Fruit fly (Drosophila melanogaster): Measurements from ENCODE around the gene VhaAC39-2.
A peak's percentile ranks its signal among the peaks of the same experiment; 100 is the strongest.

The VhaAC39-2 gene

DNA sequence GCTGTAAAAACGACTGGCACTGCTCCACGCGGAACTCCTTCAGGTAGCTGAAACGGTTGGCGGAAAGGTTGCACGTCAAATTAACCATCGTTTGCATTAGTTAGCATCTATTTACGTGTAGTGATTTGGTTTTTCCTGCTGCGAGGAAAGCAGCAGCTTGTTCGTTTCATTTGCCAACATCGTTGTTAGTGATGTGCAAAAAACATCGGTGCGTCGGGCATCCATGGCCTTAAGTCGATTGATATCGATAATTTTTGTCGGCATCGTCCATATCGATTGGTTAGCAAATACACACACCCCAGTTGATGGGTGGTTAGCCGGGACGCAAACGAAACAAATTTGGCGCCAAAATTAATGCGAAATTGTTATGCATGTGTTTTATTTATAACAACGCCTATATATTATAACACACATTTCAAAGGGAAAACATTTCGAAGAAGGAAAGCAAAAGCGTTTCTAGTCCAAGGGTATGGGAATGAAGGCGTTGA, 1.4 kb downstream of the VhaAC39-2 start, which contains the start of gene unk (continued):
- TF ChIP-seq nerfin-2 (GFP tag; IDR thresholded peaks at IDR 0.05; ENCODE audit: partially characterized antibody) (peak; percentile 93), Trl (optimal IDR thresholded peaks at IDR 0.05) (no peak), Trl (GFP tag; optimal IDR thresholded peaks at IDR 0.05) (no peak), CG8478 (optimal IDR thresholded peaks at IDR 0.05) (no peak), Hsf (GFP tag; optimal IDR thresholded peaks at IDR 0.05) (peak; percentile 0), CG9609 (GFP tag; optimal IDR thresholded peaks at IDR 0.05) (no peak), mirr (GFP tag; optimal IDR thresholded peaks at IDR 0.05) (no peak), NfI (GFP tag; optimal IDR thresholded peaks at IDR 0.05) (no peak), PHDP (tag; optimal IDR thresholded peaks at IDR 0.05) (no peak), CG3847 (GFP tag; IDR thresholded peaks at IDR 0.05) (peak; percentile 50), corto (GFP tag; optimal IDR thresholded peaks at IDR 0.05) (no peak), Elba2 (GFP tag; optimal IDR thresholded peaks at IDR 0.05) (peak; percentile 32), Hr78 (GFP tag; optimal IDR thresholded peaks at IDR 0.05) (no peak), Jarid2 (GFP tag; optimal IDR thresholded peaks at IDR 0.05) (no peak), CG7745 (tag; optimal IDR thresholded peaks at IDR 0.05) (no peak), CG17186 (GFP tag; optimal IDR thresholded peaks at IDR 0.05) (peak; percentile 41), ro (GFP tag; IDR thresholded peaks at IDR 0.05) (no peak), HHEX (GFP tag; optimal IDR thresholded peaks at IDR 0.05) (no peak), chn (GFP tag; optimal IDR thresholded peaks at IDR 0.05) (peak; percentile 30), CG7963 (GFP tag; IDR thresholded peaks at IDR 0.05; ENCODE audit: partially characterized antibody) (peak; percentile 97), CG9817 (tag; optimal IDR thresholded peaks at IDR 0.05) (no peak), row (GFP tag; IDR thresholded peaks at IDR 0.05) (peak; percentile 57; the same call in 2 of the 3 replicates), Side (GFP tag; optimal IDR thresholded peaks at IDR 0.05) (no peak), CG31224 (GFP tag; IDR thresholded peaks at IDR 0.05) (no peak), h (optimal IDR thresholded peaks at IDR 0.05) (no peak), CG15269 (tag; optimal IDR thresholded peaks at IDR 0.05) (no peak), dimm (GFP tag; IDR thresholded peaks at IDR 0.05) (no peak), CG32772 (GFP tag; IDR thresholded peaks at IDR 0.05) (no peak), psq (GFP tag; optimal IDR thresholded peaks at IDR 0.05) (no peak), fu2 (GFP tag; optimal IDR thresholded peaks at IDR 0.05) (peak; percentile 9), Nf-YC (tag; optimal IDR thresholded peaks at IDR 0.05) (peak; percentile 34), pfk (GFP tag; optimal IDR thresholded peaks at IDR 0.05) (no peak), CG31365 (tag; optimal IDR thresholded peaks at IDR 0.05) (no peak), toy (GFP tag; IDR thresholded peaks at IDR 0.05) (no peak), Lpt (GFP tag; optimal IDR thresholded peaks at IDR 0.05) (no peak), bsh (GFP tag; optimal IDR thresholded peaks at IDR 0.05) (no peak), zfh2 (GFP tag; optimal IDR thresholded peaks at IDR 0.05) (peak; percentile 21), CG10979 (tag; optimal IDR thresholded peaks at IDR 0.05) (no peak), CG13424 (tag; optimal IDR thresholded peaks at IDR 0.05) (peak; percentile 17), exex (tag; optimal IDR thresholded peaks at IDR 0.05) (no peak), wdn (GFP tag; IDR thresholded peaks at IDR 0.05) (no peak), Dip3 (GFP tag; optimal IDR thresholded peaks at IDR 0.05) (no peak), CG30403 (GFP tag; optimal IDR thresholded peaks at IDR 0.05) (no peak), rib (GFP tag; IDR thresholded peaks at IDR 0.05) (peak; percentile 60), CG11504 (tag; optimal IDR thresholded peaks at IDR 0.05) (no peak), CG14860 (GFP tag; IDR thresholded peaks at IDR 0.05; ENCODE audit: partially characterized antibody) (peak; percentile 94), Scr (GFP tag; IDR thresholded peaks at IDR 0.05; ENCODE audit: partially characterized antibody) (peak; percentile 97), CG9727 (GFP tag; optimal IDR thresholded peaks at IDR 0.05) (no peak), grn (GFP tag; optimal IDR thresholded peaks at IDR 0.05) (no peak), vnd (GFP tag; IDR thresholded peaks at IDR 0.05; ENCODE audit: partially characterized antibody) (peak; percentile 96), ab (GFP tag; optimal IDR thresholded peaks at IDR 0.05) (no peak), CG15011 (GFP tag; optimal IDR thresholded peaks at IDR 0.05) (no peak)

All from whole organism, embryonic.